Fruit fly (Drosophila melanogaster) whole organism, wandering third instar larva: Measurements from ENCODE around the gene CG17782.

Experiments used
- Myc ChIP-seq: fragments of >200 bp; optimal IDR thresholded peaks from 2 replicates; lab custom pipeline; 2017
- Vsx2 ChIP-seq: fragments of 200-300, 225-300 bp; sonication (Bioruptor generic); optimal IDR thresholded peaks from 2 replicates; lab custom pipeline; 2018; ENCODE audit warnings: missing biosample characterization, missing genetic modification characterization; ENCODE audit not compliant: partially characterized antibody
- dmrt93B ChIP-seq: fragments of 200-800 bp; sonication (Bioruptor generic); optimal IDR thresholded peaks from 2 replicates; lab custom pipeline; 2018; ENCODE audit warnings: missing biosample characterization, mild to moderate bottlenecking, missing genetic modification characterization
- h ChIP-seq: fragments of 200-800 bp; sonication (Bioruptor generic); optimal IDR thresholded peaks from 3 replicates; lab custom pipeline; 2016; ENCODE audit warnings: missing biosample characterization, mild to moderate bottlenecking, missing genetic modification characterization

DNA sequence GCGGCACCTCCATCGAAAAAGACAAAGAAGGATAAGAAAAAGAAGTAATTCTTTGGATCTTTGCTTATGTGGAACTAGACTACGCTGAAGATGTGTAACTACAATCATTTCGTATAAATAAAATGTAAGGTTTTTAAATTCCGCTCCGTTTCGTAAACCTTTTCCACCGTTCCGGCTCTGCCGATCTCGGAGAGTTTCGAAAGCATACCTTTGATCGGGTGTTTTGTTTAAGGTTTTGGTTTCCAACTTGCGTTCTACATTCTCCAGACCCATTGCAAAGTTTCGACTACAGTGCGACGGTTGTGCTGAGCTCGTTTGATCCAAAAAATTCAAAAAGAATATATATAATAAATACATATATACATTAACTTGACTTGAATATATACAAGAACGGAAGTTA lies 35.9 kb downstream of the CG17782 start, which contains the start of gene CG6432:
- no peak for TF ChIP-seq h
- TF ChIP-seq dmrt93B (GFP tag; lab: Kevin White, UChicago), result no peak
- TF ChIP-seq Myc (lab: Kevin White, UChicago), result no peak
- TF ChIP-seq Vsx2 (GFP tag; lab: Kevin White, UChicago), result no peak
